Worm (Caenorhabditis elegans): Measurements from ENCODE around the gene idpb-5.

idpb-5 gene

DNA sequence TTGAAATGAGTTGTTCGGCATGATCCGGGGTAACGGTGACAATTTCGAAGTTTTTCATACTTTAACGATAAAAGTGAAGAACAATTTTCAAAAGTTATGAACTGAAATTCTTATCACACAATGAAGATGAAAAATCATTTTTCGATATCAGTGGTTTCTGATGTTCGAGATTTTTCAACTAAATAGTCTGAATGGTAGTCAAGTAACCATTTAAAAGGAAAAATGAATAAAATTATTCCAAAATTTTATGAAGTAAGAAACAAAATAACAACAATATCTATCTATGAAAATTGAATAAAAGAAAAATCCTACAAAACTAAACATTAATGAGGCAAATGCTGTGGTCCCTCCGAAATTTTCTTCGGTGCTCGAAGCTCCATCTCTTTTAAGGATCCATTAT lies 13.7 kb upstream of the idpb-5 start, which contains the start of gene D2023.4:
Gene D2023.4, minus strand, starts transcription at position 101 of the 400 bp plus-strand sequence.
- TF ChIP-seq ceh-36 (tag; optimal IDR thresholded peaks at IDR 0.05) (no peak), tbx-37 (GFP tag; conservative IDR thresholded peaks at IDR 0.05) (no peak), sea-1 (GFP tag; conservative IDR thresholded peaks at IDR 0.05) (no peak)

DNA sequence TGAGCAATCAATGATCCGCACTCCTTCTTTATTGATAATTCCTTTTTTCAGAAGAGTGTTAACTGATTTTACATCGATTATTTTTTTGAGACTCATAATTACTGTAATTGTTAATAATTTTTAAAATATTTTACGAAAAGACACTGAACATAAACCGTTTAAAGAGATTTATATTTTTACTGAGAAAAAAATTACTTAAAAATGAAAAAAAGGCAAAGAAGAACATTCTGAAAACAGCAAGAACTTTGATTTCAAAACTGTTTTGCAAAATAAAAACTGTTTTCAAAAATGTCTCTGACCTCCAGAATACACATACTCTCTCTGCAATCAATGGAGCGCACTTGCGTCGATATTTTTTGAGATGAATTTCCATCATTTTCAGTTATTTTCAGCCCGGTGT lies 12.4 kb upstream of the idpb-5 start, which contains the start of the genes mpst-1 and D2023.6:
Gene mpst-1, minus strand, starts transcription at position 101 of the 400 bp plus-strand sequence.
Gene D2023.6, plus strand, starts transcription at position 388 of the 400 bp plus-strand sequence.
- no peak for TF ChIP-seq ets-7 (tag; optimal IDR thresholded peaks at IDR 0.05)
- no peak for TF ChIP-seq aly-1 (tag; optimal IDR thresholded peaks at IDR 0.05)
- no peak for TF ChIP-seq tbx-37 (GFP tag; conservative IDR thresholded peaks at IDR 0.05)
- no peak for TF ChIP-seq ama-1 (optimal IDR thresholded peaks at IDR 0.05)
- no peak for TF ChIP-seq sea-1 (GFP tag; conservative IDR thresholded peaks at IDR 0.05)
- no peak for TF ChIP-seq tra-4 (tag; optimal IDR thresholded peaks at IDR 0.05)
- TF ChIP-seq scrt-1 (GFP tag; IDR thresholded peaks at IDR 0.05), result no peak
- no peak for TF ChIP-seq hmbx-1 (tag; optimal IDR thresholded peaks at IDR 0.05)
- TF ChIP-seq hnd-1 (tag; optimal IDR thresholded peaks at IDR 0.05), result no peak
- TF ChIP-seq B0310.2 (tag; optimal IDR thresholded peaks at IDR 0.05), result no peak
- no peak for TF ChIP-seq flt-1 (GFP tag; IDR thresholded peaks at IDR 0.05)
- no peak for TF ChIP-seq tbx-11 (GFP tag; IDR thresholded peaks at IDR 0.05)
- no peak for TF ChIP-seq pes-1 (GFP tag; IDR thresholded peaks at IDR 0.05)
- TF ChIP-seq hmg-4 (GFP tag; optimal IDR thresholded peaks at IDR 0.05), result no peak
- no peak for TF ChIP-seq F13C5.2 (tag; optimal IDR thresholded peaks at IDR 0.05)
- TF ChIP-seq ceh-13 (GFP tag; optimal IDR thresholded peaks at IDR 0.05), result no peak
- TF ChIP-seq ceh-36 (tag; optimal IDR thresholded peaks at IDR 0.05), result no peak

DNA sequence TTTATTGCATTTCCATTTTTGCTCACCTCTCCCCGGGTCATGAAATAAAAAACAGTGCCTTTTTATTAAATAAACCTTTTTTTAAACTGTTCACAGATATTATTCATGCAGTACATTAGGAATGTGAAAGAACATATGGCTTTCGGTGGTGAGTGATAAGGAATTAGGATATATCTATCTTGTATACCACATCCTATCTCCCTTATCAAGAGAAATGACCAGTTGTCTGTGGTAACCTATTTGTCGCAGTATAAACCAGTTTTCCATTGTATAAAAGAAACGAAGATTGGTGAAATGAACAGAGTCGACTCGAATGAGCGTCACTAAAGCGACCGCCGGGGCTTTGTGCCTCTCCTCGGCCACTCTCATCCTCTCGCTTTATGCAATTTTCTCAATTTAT lies 10.0 kb upstream of the idpb-5 start, which contains the start of gene col-158:
Gene col-158, plus strand, starts transcription at position 301 of the 400 bp plus-strand sequence.
- TF ChIP-seq scrt-1 (GFP tag; IDR thresholded peaks at IDR 0.05) (no peak), aly-1 (tag; optimal IDR thresholded peaks at IDR 0.05) (no peak), ets-7 (tag; optimal IDR thresholded peaks at IDR 0.05) (no peak), sea-1 (GFP tag; conservative IDR thresholded peaks at IDR 0.05) (no peak), B0310.2 (tag; optimal IDR thresholded peaks at IDR 0.05) (no peak), tbx-11 (GFP tag; IDR thresholded peaks at IDR 0.05) (no peak), hnd-1 (tag; optimal IDR thresholded peaks at IDR 0.05) (no peak), pes-1 (GFP tag; IDR thresholded peaks at IDR 0.05) (no peak), tra-4 (tag; optimal IDR thresholded peaks at IDR 0.05) (no peak), hmg-4 (GFP tag; optimal IDR thresholded peaks at IDR 0.05) (no peak), tbx-37 (GFP tag; conservative IDR thresholded peaks at IDR 0.05) (no peak), ceh-36 (tag; optimal IDR thresholded peaks at IDR 0.05) (no peak), F13C5.2 (tag; optimal IDR thresholded peaks at IDR 0.05) (no peak), flt-1 (GFP tag; IDR thresholded peaks at IDR 0.05) (no peak), ama-1 (optimal IDR thresholded peaks at IDR 0.05) (no peak), hmbx-1 (tag; optimal IDR thresholded peaks at IDR 0.05) (no peak), ceh-13 (GFP tag; optimal IDR thresholded peaks at IDR 0.05) (no peak)

DNA sequence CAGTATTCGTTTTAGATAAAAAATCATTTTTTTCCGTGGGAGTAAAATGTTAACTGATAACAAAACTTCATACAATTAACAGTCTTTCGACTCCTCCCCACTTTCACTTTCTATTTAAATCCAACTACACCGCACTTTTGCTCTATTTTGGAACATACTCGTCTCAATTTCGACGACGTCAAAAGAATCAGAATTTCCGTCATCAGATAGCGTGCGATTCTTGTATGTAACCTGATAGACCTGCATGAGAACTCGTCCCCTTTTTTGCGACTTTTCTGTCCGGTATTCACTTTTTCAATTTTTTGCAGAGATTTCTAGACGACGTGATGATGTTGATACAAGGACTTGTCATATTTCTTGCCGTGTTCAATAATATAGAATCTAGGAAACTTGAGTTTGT lies 6.0 kb upstream of the idpb-5 start, which contains the start of gene pho-8:
Gene pho-8, plus strand, starts transcription at position 301 of the 400 bp plus-strand sequence.
- TF ChIP-seq ama-1 (optimal IDR thresholded peaks at IDR 0.05), result no peak
- TF ChIP-seq scrt-1 (GFP tag; IDR thresholded peaks at IDR 0.05), result no peak
- no peak for TF ChIP-seq aly-1 (tag; optimal IDR thresholded peaks at IDR 0.05)
- TF ChIP-seq F13C5.2 (tag; optimal IDR thresholded peaks at IDR 0.05), result no peak
- TF ChIP-seq ceh-13 (GFP tag; optimal IDR thresholded peaks at IDR 0.05), result no peak
- TF ChIP-seq tra-4 (tag; optimal IDR thresholded peaks at IDR 0.05), result no peak
- TF ChIP-seq ceh-36 (tag; optimal IDR thresholded peaks at IDR 0.05), result no peak
- no peak for TF ChIP-seq flt-1 (GFP tag; IDR thresholded peaks at IDR 0.05)
- TF ChIP-seq pes-1 (GFP tag; IDR thresholded peaks at IDR 0.05), result no peak
- TF ChIP-seq hmg-4 (GFP tag; optimal IDR thresholded peaks at IDR 0.05), result no peak
- no peak for TF ChIP-seq sea-1 (GFP tag; conservative IDR thresholded peaks at IDR 0.05)
- TF ChIP-seq B0310.2 (tag; optimal IDR thresholded peaks at IDR 0.05), result no peak
- TF ChIP-seq tbx-11 (GFP tag; IDR thresholded peaks at IDR 0.05), result no peak
- TF ChIP-seq tbx-37 (GFP tag; conservative IDR thresholded peaks at IDR 0.05), result no peak
- TF ChIP-seq hmbx-1 (tag; optimal IDR thresholded peaks at IDR 0.05), result no peak
- TF ChIP-seq hnd-1 (tag; optimal IDR thresholded peaks at IDR 0.05), result no peak
- TF ChIP-seq ets-7 (tag; optimal IDR thresholded peaks at IDR 0.05), result no peak

DNA sequence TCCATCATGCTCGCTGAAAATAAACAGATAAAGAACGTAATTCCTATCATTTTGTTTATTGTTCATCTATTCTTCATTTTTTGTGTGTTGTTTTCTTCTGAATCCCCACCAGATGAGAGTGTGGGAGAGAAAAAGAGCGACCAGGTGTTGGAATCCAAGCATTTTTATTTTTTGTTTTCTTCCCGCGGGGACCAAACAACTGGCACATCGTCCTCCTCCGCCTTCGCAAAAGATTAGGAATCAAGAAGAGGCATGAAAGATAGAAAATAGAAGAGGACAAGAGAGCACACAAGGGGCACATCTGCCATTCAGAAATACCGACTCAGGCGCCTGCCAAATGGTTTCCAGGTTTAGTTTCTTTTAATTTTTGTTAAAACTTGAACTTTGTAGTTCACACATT lies 3.2 kb upstream of the idpb-5 start, which contains the start of gene R13H4.2:
Gene R13H4.2, plus strand, starts transcription at position 319 of the 400 bp plus-strand sequence.
- TF ChIP-seq sea-1 (GFP tag; conservative IDR thresholded peaks at IDR 0.05) (no peak), ceh-13 (GFP tag; optimal IDR thresholded peaks at IDR 0.05) (no peak), ama-1 (optimal IDR thresholded peaks at IDR 0.05) (no peak), hnd-1 (tag; optimal IDR thresholded peaks at IDR 0.05) (no peak), aly-1 (tag; optimal IDR thresholded peaks at IDR 0.05) (no peak), tbx-11 (GFP tag; IDR thresholded peaks at IDR 0.05) (no peak), ets-7 (tag; optimal IDR thresholded peaks at IDR 0.05) (no peak), flt-1 (GFP tag; IDR thresholded peaks at IDR 0.05) (no peak), ceh-36 (tag; optimal IDR thresholded peaks at IDR 0.05) (no peak), scrt-1 (GFP tag; IDR thresholded peaks at IDR 0.05) (no peak)

DNA sequence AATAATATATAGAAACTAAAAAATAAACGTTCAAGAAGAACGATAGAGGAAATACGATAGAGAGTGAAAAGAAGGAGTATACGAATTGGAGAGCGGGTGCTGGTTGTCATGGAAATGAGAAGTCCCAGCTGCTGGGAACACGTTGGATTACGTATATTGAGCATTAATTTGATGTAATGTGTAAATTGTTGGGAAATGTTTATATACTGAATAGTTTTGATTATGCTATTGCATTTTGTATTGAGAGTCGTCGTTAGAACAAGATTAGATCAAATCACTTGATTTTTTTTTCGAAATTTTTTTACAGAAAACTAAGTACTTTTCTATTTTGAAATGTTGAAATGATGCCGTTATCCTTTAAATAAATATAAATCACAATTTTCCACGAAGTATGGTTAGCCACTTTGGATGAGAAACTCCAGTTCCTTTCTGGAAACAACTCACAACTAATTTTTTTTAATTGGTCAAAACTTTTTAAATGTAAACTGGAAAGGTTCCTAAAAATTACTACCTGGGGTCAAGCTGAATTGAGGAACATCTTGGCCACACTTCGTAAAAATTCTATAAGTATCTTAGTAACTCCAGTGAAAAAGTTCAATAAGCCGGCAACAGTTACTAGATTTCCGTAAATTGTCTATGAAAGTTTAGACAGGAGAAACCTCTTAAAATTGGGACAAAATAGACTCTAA lies 4.5 kb downstream of the idpb-5 start, which contains the start of gene nphp-4:
Gene nphp-4, minus strand, starts transcription at position 51 of the 689 bp plus-strand sequence.
- TF ChIP-seq ceh-13 (GFP tag; optimal IDR thresholded peaks at IDR 0.05) (no peak), pes-1 (GFP tag; IDR thresholded peaks at IDR 0.05) (no peak), hmbx-1 (tag; optimal IDR thresholded peaks at IDR 0.05) (no peak), ets-7 (tag; optimal IDR thresholded peaks at IDR 0.05) (no peak), flt-1 (GFP tag; IDR thresholded peaks at IDR 0.05) (no peak), ceh-36 (tag; optimal IDR thresholded peaks at IDR 0.05) (no peak), hmg-4 (GFP tag; optimal IDR thresholded peaks at IDR 0.05) (no peak), hnd-1 (tag; optimal IDR thresholded peaks at IDR 0.05) (no peak), B0310.2 (tag; optimal IDR thresholded peaks at IDR 0.05) (no peak), sea-1 (GFP tag; conservative IDR thresholded peaks at IDR 0.05) (no peak), ama-1 (optimal IDR thresholded peaks at IDR 0.05) (no peak), aly-1 (tag; optimal IDR thresholded peaks at IDR 0.05) (no peak), F13C5.2 (tag; optimal IDR thresholded peaks at IDR 0.05) (no peak), tbx-37 (GFP tag; conservative IDR thresholded peaks at IDR 0.05) (no peak), scrt-1 (GFP tag; IDR thresholded peaks at IDR 0.05) (no peak), tbx-11 (GFP tag; IDR thresholded peaks at IDR 0.05) (no peak), tra-4 (tag; optimal IDR thresholded peaks at IDR 0.05) (no peak)

Measured in whole organism, early embryonic.